Fruit fly (Drosophila melanogaster) whole organism, embryonic: ENCODE data around the gene CG42876.

ENCODE experiments used
- Asciz ChIP-seq: fragments of 200-800 bp; sonication (Bioruptor generic); optimal IDR thresholded peaks from 2 replicates; lab custom pipeline; 2017; ENCODE audit warnings: missing biosample characterization, mild to moderate bottlenecking, missing genetic modification characterization, missing genetic modification reagents
- CG10267 ChIP-seq: fragments of 200-800 bp; sonication (Bioruptor generic); optimal IDR thresholded peaks from 2 replicates; lab custom pipeline; 2018; ENCODE audit warnings: missing biosample characterization, mild to moderate bottlenecking, missing genetic modification characterization, moderate library complexity
- CG17186 ChIP-seq: fragments of 200-800 bp; sonication (Bioruptor generic); optimal IDR thresholded peaks from 3 replicates; lab custom pipeline; 2017; ENCODE audit warnings: missing biosample characterization, missing genetic modification reagents, missing genetic modification characterization
- CG18011 ChIP-seq: fragments of 200-800 bp; sonication (Bioruptor generic); optimal IDR thresholded peaks from 2 replicates; lab custom pipeline; 2017; ENCODE audit warnings: missing biosample characterization, missing genetic modification characterization, mild to moderate bottlenecking, moderate library complexity, missing genotype
- CG6689 ChIP-seq: fragments of 200-800 bp; sonication (Bioruptor generic); IDR thresholded peaks from 2 replicates; pipeline ENCODE4 v1.3.6; 2022; ENCODE audit warnings: missing biosample characterization, missing genetic modification characterization
- Chrac-16 ChIP-seq: fragments of 200-800 bp; sonication (Bioruptor generic); optimal IDR thresholded peaks from 3 replicates; lab custom pipeline; 2016; ENCODE audit warnings: missing biosample characterization, missing genetic modification characterization
- Tbp ChIP-seq: fragments of >200 bp; optimal IDR thresholded peaks from 2 replicates; lab custom pipeline; 2018; ENCODE audit warnings: missing biosample characterization, missing genetic modification characterization
- br ChIP-seq: fragments of >200 bp; optimal IDR thresholded peaks from 2 replicates; lab custom pipeline; 2017
- dmrt99B ChIP-seq: fragments of 200-800 bp; sonication (Bioruptor generic); optimal IDR thresholded peaks from 2 replicates; lab custom pipeline; 2018; ENCODE audit warnings: missing biosample characterization, mild to moderate bottlenecking, missing genetic modification characterization, moderate library complexity
- en ChIP-seq: fragments of 200-800 bp; sonication (Bioruptor generic); optimal IDR thresholded peaks from 2 replicates; lab custom pipeline; 2016; ENCODE audit warnings: missing biosample characterization, missing genetic modification characterization
- fd102C ChIP-seq: fragments of 200-800 bp; sonication (Bioruptor generic); optimal IDR thresholded peaks from 2 replicates; lab custom pipeline; 2018; ENCODE audit warnings: missing biosample characterization, mild to moderate bottlenecking, missing genetic modification characterization, moderate library complexity
- gcm2 ChIP-seq: fragments of 200-800 bp; sonication (Bioruptor generic); optimal IDR thresholded peaks from 2 replicates; lab custom pipeline; 2016; ENCODE audit warnings: missing biosample characterization, missing genetic modification characterization
- mirr ChIP-seq: fragments of 200-800 bp; sonication (Bioruptor generic); optimal IDR thresholded peaks from 3 replicates; lab custom pipeline; 2018; ENCODE audit warnings: missing biosample characterization, mild to moderate bottlenecking, missing genetic modification characterization
- psq ChIP-seq: fragments of 200-800 bp; sonication (Bioruptor generic); optimal IDR thresholded peaks from 2 replicates; lab custom pipeline; 2017; ENCODE audit warnings: missing biosample characterization, missing genetic modification characterization

- no peak for TF ChIP-seq en
- no peak for TF ChIP-seq Asciz (GFP tag; lab: Kevin White, UChicago)
- no peak for TF ChIP-seq fd102C (GFP tag; lab: Kevin White, UChicago)
- no peak for TF ChIP-seq mirr
- no peak for TF ChIP-seq CG10267 (tag; lab: Kevin White, UChicago)
- no peak for TF ChIP-seq CG17186 (GFP tag; lab: Kevin White, UChicago)
- TF ChIP-seq psq = no peak
- no peak for TF ChIP-seq CG18011 (GFP tag; lab: Kevin White, UChicago)
- no peak for TF ChIP-seq dmrt99B (tag; lab: Kevin White, UChicago)
- TF ChIP-seq Chrac-16 (GFP tag; lab: Kevin White, UChicago) = no peak
- TF ChIP-seq CG6689 = no peak
- TF ChIP-seq br = no peak
- no peak for TF ChIP-seq Tbp
- TF ChIP-seq gcm2 (GFP tag; lab: Kevin White, UChicago) = no peak
These were observed 48.5 kb downstream of the CG42876 start for dm6 chr2L:15763401-15763800.
